Worm (Caenorhabditis elegans) whole organism, dauer: ENCODE data around the gene eif-3.G.

Experiments
- unc-62 ChIP-seq: sonication (generic microtip); optimal IDR thresholded peaks from 2 replicates; lab custom pipeline; 2017; ENCODE audit warnings: missing biosample characterization, missing genetic modification reagents, missing genetic modification characterization

Gene eif-3.G

ce11 chrII:8442717-8443223 is at the start of gene eif-3.G:
TSS of gene eif-3.G (plus strand) at chrII:8442767.
- no peak for TF ChIP-seq unc-62 (GFP tag; lab: Kevin White, UChicago)

- no peak for TF ChIP-seq unc-62 (GFP tag; lab: Kevin White, UChicago)
Observed at ce11 chrII:8394205-8394604, 48.4 kb upstream of the eif-3.G start, which contains the start of gene F49E12.8. TSS of gene F49E12.8 (minus strand) at chrII:8394305.

ce11 chrII:8396041-8396440 is 46.5 kb upstream of the eif-3.G start, which contains the start of gene F49E12.7:
TSS of gene F49E12.7 (minus strand) at chrII:8396141.
- no peak for TF ChIP-seq unc-62 (GFP tag; lab: Kevin White, UChicago)

ce11 chrII:8399064-8399463 is 43.5 kb upstream of the eif-3.G start, which contains the start of gene dod-23:
TSS of gene dod-23 (minus strand) at chrII:8399164.
- no peak for TF ChIP-seq unc-62 (GFP tag; lab: Kevin White, UChicago)

ce11 chrII:8399997-8400396 is 42.6 kb upstream of the eif-3.G start:
- no peak for TF ChIP-seq unc-62 (GFP tag; lab: Kevin White, UChicago)

ce11 chrII:8404748-8405147 is 37.8 kb upstream of the eif-3.G start, which contains the start of gene skpo-1:
TSS of gene skpo-1 (minus strand) at chrII:8404848.
- no peak for TF ChIP-seq unc-62 (GFP tag; lab: Kevin White, UChicago)

- no peak for TF ChIP-seq unc-62 (GFP tag; lab: Kevin White, UChicago)
Observed at ce11 chrII:8405303-8405702, 37.3 kb upstream of the eif-3.G start, which contains the start of gene ubc-24. TSS of gene ubc-24 (plus strand) at chrII:8405603.

- no peak for TF ChIP-seq unc-62 (GFP tag; lab: Kevin White, UChicago)
Observed at ce11 chrII:8407491-8407890, 35.1 kb upstream of the eif-3.G start, which contains the start of gene sra-13. TSS of gene sra-13 (plus strand) at chrII:8407685.

ce11 chrII:8409538-8409937 is 33.0 kb upstream of the eif-3.G start:
- TF ChIP-seq unc-62 (GFP tag; lab: Kevin White, UChicago), result no peak

ce11 chrII:8411002-8411401 is 31.6 kb upstream of the eif-3.G start:
- no peak for TF ChIP-seq unc-62 (GFP tag; lab: Kevin White, UChicago)

- TF ChIP-seq unc-62 (GFP tag; lab: Kevin White, UChicago), result no peak
Observed at ce11 chrII:8412061-8412721, 30.4 kb upstream of the eif-3.G start, which contains the start of gene efl-3. TSS of gene efl-3 (plus strand) at chrII:8412671.

ce11 chrII:8412935-8413334 is 29.6 kb upstream of the eif-3.G start:
- TF ChIP-seq unc-62 (GFP tag; lab: Kevin White, UChicago), result no peak

- no peak for TF ChIP-seq unc-62 (GFP tag; lab: Kevin White, UChicago)
Observed at ce11 chrII:8415035-8415434, 27.5 kb upstream of the eif-3.G start.

ce11 chrII:8415462-8416037 is 27.0 kb upstream of the eif-3.G start:
- no peak for TF ChIP-seq unc-62 (GFP tag; lab: Kevin White, UChicago)

- no peak for TF ChIP-seq unc-62 (GFP tag; lab: Kevin White, UChicago)
Observed at ce11 chrII:8417059-8417668, 25.4 kb upstream of the eif-3.G start, which contains the start of gene fdgt-2. TSS of gene fdgt-2 (plus strand) at chrII:8417618.

- TF ChIP-seq unc-62 (GFP tag; lab: Kevin White, UChicago), result no peak
Observed at ce11 chrII:8419015-8419414, 23.6 kb upstream of the eif-3.G start.
